Worm (Caenorhabditis elegans) whole organism, young adult: Measurements from ENCODE around the gene hex-3.

Experiments
- B0035.1 ChIP-seq: sonication (generic microtip); optimal IDR thresholded peaks from 2 replicates; lab custom pipeline; 2016; ENCODE audit warnings: missing genetic modification characterization, mild to moderate bottlenecking, missing compliant biosample characterization, missing genotype, missing genetic modification reagents
- D2030.7 ChIP-seq: fragments of 200-800 bp; sonication (Bioruptor generic); IDR thresholded peaks from 2 replicates; pipeline ENCODE4 v1.3.6; 2022; ENCODE audit warnings: missing genetic modification reagents, missing genetic modification characterization, missing compliant biosample characterization
- F37B4.10 ChIP-seq: fragments of 200-800 bp; sonication (Bioruptor generic); IDR thresholded peaks from 2 replicates; pipeline ENCODE4 v1.3.6; 2022; ENCODE audit warnings: missing genetic modification characterization, missing compliant biosample characterization
- F57A8.1 ChIP-seq: fragments of 200-800 bp; sonication (Bioruptor generic); optimal IDR thresholded peaks from 2 replicates; lab custom pipeline; 2018; ENCODE audit warnings: mild to moderate bottlenecking, missing genetic modification characterization, moderate library complexity, missing compliant biosample characterization
- T07F8.4 ChIP-seq: sonication (generic microtip); optimal IDR thresholded peaks from 2 replicates; lab custom pipeline; 2016; ENCODE audit warnings: mild to moderate bottlenecking, missing genetic modification characterization, moderate library complexity, missing compliant biosample characterization
- Y79H2A.3 ChIP-seq: fragments of 200-800 bp; sonication (Bioruptor generic); conservative IDR thresholded peaks from 2 replicates; pipeline ENCODE4 v1.3.6; 2022; ENCODE audit warnings: missing genetic modification reagents, missing genetic modification characterization, missing compliant biosample characterization
- akir-1 ChIP-seq: fragments of 200-800 bp; sonication (Bioruptor generic); optimal IDR thresholded peaks from 2 replicates; lab custom pipeline; 2018; ENCODE audit warnings: mild to moderate bottlenecking, missing genetic modification characterization, moderate library complexity, missing compliant biosample characterization
- aptf-2 ChIP-seq: fragments of 200-800 bp; sonication (Bioruptor generic); conservative IDR thresholded peaks from 2 replicates; pipeline ENCODE4 v1.3.6; 2022; ENCODE audit warnings: missing genetic modification reagents, missing genetic modification characterization, missing compliant biosample characterization
- attf-3 ChIP-seq: fragments of 200-800 bp; sonication (Bioruptor generic); conservative IDR thresholded peaks from 2 replicates; pipeline ENCODE4 v1.3.6; 2022; ENCODE audit warnings: missing genetic modification reagents, missing genetic modification characterization, missing compliant biosample characterization
- bed-1 ChIP-seq: fragments of 200-800 bp; sonication (Bioruptor generic); IDR thresholded peaks from 2 replicates; pipeline ENCODE4 v1.3.6; 2022; ENCODE audit warnings: missing genetic modification reagents, missing genetic modification characterization, missing compliant biosample characterization
- cebp-1 ChIP-seq, 2 experiments: fragments of 200-800 bp in 1 of 2; sonication (Bioruptor generic) in 1 of 2; sonication (generic microtip) in 1 of 2; IDR thresholded peaks in 1 of 2; optimal IDR thresholded peaks in 1 of 2; 2 replicates each; pipeline versions ENCODE4 v1.3.6 to Lab custom; 2017 to 2022; ENCODE audit warnings: missing compliant biosample characterization in 2 of 2, missing genetic modification characterization in 2 of 2, mild to moderate bottlenecking in 1 of 2, missing genetic modification reagents in 1 of 2, moderate library complexity in 1 of 2
- cebp-2 ChIP-seq: fragments of 200-800 bp; sonication (Bioruptor generic); IDR thresholded peaks from 2 replicates; pipeline ENCODE4 v1.3.6; 2022; ENCODE audit warnings: missing genetic modification characterization, missing compliant biosample characterization
- ceh-100 ChIP-seq: fragments of 200-800 bp; sonication (Bioruptor generic); IDR thresholded peaks from 2 replicates; pipeline ENCODE4 v1.3.6; 2022; ENCODE audit warnings: missing genetic modification reagents, missing genetic modification characterization, missing compliant biosample characterization
- ceh-27 ChIP-seq: fragments of 200-800 bp; sonication (Bioruptor generic); optimal IDR thresholded peaks from 2 replicates; lab custom pipeline; 2018; ENCODE audit warnings: mild to moderate bottlenecking, missing genetic modification characterization, moderate library complexity, missing compliant biosample characterization
- chd-7 ChIP-seq: sonication (generic microtip); optimal IDR thresholded peaks from 2 replicates; lab custom pipeline; 2016; ENCODE audit warnings: mild to moderate bottlenecking, missing genetic modification characterization, moderate library complexity, missing compliant biosample characterization
- die-1 ChIP-seq: sonication (generic microtip); optimal IDR thresholded peaks from 2 replicates; lab custom pipeline; 2016; ENCODE audit warnings: missing genotype, mild to moderate bottlenecking, missing genetic modification characterization, missing compliant biosample characterization
- efl-1 ChIP-seq: fragments of 150-350 bp; optimal IDR thresholded peaks from 2 replicates; lab custom pipeline; 2014; ENCODE audit warnings: missing biosample characterization, missing genetic modification reagents, missing genetic modification characterization
- egrh-3 ChIP-seq: fragments of 200-800 bp; sonication (Bioruptor generic); IDR thresholded peaks from 2 replicates; pipeline ENCODE4 v1.3.6; 2022; ENCODE audit warnings: missing genetic modification reagents, missing genetic modification characterization, missing compliant biosample characterization
- gei-17 ChIP-seq: fragments of 200-800 bp; sonication (Bioruptor generic); optimal IDR thresholded peaks from 2 replicates; lab custom pipeline; 2018; ENCODE audit warnings: mild to moderate bottlenecking, missing genetic modification characterization, missing compliant biosample characterization
- hrde-1 ChIP-seq: sonication (generic microtip); optimal IDR thresholded peaks from 2 replicates; lab custom pipeline; 2016; ENCODE audit warnings: missing genetic modification characterization, mild to moderate bottlenecking, missing compliant biosample characterization, moderate library complexity, missing genotype, missing genetic modification reagents, borderline replicate concordance
- hsf-1 ChIP-seq: fragments of 200-800 bp; sonication (Bioruptor generic); IDR thresholded peaks from 2 replicates; pipeline ENCODE4 v1.3.6; 2022; ENCODE audit warnings: missing genetic modification reagents, missing genetic modification characterization, missing compliant biosample characterization
- let-607 ChIP-seq, 2 experiments: fragments of 200-800 bp in 1 of 2; sonication (Bioruptor generic) in 1 of 2; sonication (generic microtip) in 1 of 2; optimal IDR thresholded peaks; 2 replicates each; lab custom pipeline; 2016 to 2018; ENCODE audit warnings: mild to moderate bottlenecking in 2 of 2, missing compliant biosample characterization in 2 of 2, missing genetic modification characterization in 2 of 2, moderate library complexity in 2 of 2, missing genotype in 1 of 2
- lin-26 ChIP-seq: fragments of 200-800 bp; sonication (Bioruptor generic); IDR thresholded peaks from 2 replicates; pipeline ENCODE4 v1.3.6; 2022; ENCODE audit warnings: missing genetic modification reagents, missing genetic modification characterization, missing compliant biosample characterization
- madf-8 ChIP-seq: fragments of 200-800 bp; sonication (Bioruptor generic); conservative IDR thresholded peaks from 2 replicates; pipeline ENCODE4 v1.3.6; 2022; ENCODE audit warnings: missing genetic modification reagents, missing genetic modification characterization, missing compliant biosample characterization
- nhr-120 ChIP-seq: fragments of 200-800 bp; sonication (Bioruptor generic); IDR thresholded peaks from 2 replicates; pipeline ENCODE4 v1.3.6; 2022; ENCODE audit warnings: missing genetic modification characterization, missing compliant biosample characterization
- nhr-80 ChIP-seq: sonication (generic microtip); optimal IDR thresholded peaks from 2 replicates; lab custom pipeline; 2016; ENCODE audit warnings: missing genetic modification characterization, missing compliant biosample characterization
- nhr-90 ChIP-seq: sonication (generic microtip); optimal IDR thresholded peaks from 2 replicates; lab custom pipeline; 2016; ENCODE audit warnings: missing genotype, mild to moderate bottlenecking, missing genetic modification characterization, missing compliant biosample characterization
- rec-8 ChIP-seq, 2 experiments: sonication (generic microtip); optimal IDR thresholded peaks; 2 replicates each; lab custom pipeline; 2016; ENCODE audit warnings: mild to moderate bottlenecking in 2 of 2, missing genetic modification characterization in 2 of 2, missing genetic modification reagents in 2 of 2, missing genotype in 2 of 2, missing biosample characterization in 1 of 2, missing compliant biosample characterization in 1 of 2, moderate library complexity in 1 of 2
- rpc-1 ChIP-seq, 2 experiments: fragments of 150-350 bp in 1 of 2; sonication (generic microtip) in 1 of 2; optimal IDR thresholded peaks; 2 replicates each; lab custom pipeline; 2014 to 2018; ENCODE audit warnings: missing biosample characterization in 1 of 2, missing genetic modification characterization in 1 of 2, missing genetic modification reagents in 1 of 2, missing genotype in 1 of 2
- sea-2 ChIP-seq: fragments of 200-800 bp; sonication (Bioruptor generic); IDR thresholded peaks from 2 replicates; pipeline ENCODE4 v1.3.6; 2022; ENCODE audit warnings: missing genetic modification characterization, missing compliant biosample characterization
- snpc-1.1 ChIP-seq: sonication (generic microtip); optimal IDR thresholded peaks from 2 replicates; lab custom pipeline; 2017; ENCODE audit warnings: missing genetic modification characterization, mild to moderate bottlenecking, missing compliant biosample characterization, antibody characterized with exemption, moderate library complexity, missing genotype, missing genetic modification reagents; ENCODE audit not compliant: insufficient read depth
- snpc-1.3 ChIP-seq: sonication (generic microtip); optimal IDR thresholded peaks from 2 replicates; lab custom pipeline; 2017; ENCODE audit warnings: missing genetic modification characterization, mild to moderate bottlenecking, missing compliant biosample characterization, antibody characterized with exemption, moderate library complexity, missing genotype, missing genetic modification reagents; ENCODE audit not compliant: insufficient read depth
- snpc-4 ChIP-seq, 5 experiments: fragments of 150-350 bp in 1 of 5; sonication (generic microtip) in 4 of 5; optimal IDR thresholded peaks; 2 replicates each; lab custom pipeline; 2014 to 2018; ENCODE audit warnings: missing genetic modification characterization in 5 of 5, missing biosample characterization in 3 of 5, antibody characterized with exemption in 2 of 5, mild to moderate bottlenecking in 2 of 5, missing compliant biosample characterization in 2 of 5, missing genotype in 2 of 5, moderate library complexity in 2 of 5, missing genetic modification reagents in 1 of 5
- tbp1 ChIP-seq: fragments of 200-800 bp; sonication (Bioruptor generic); optimal IDR thresholded peaks from 2 replicates; lab custom pipeline; 2018; ENCODE audit warnings: mild to moderate bottlenecking, missing genetic modification characterization, missing compliant biosample characterization
- tbx-9 ChIP-seq: sonication (generic microtip); optimal IDR thresholded peaks from 2 replicates; lab custom pipeline; 2016; ENCODE audit warnings: borderline replicate concordance, missing genetic modification characterization, inconsistent platforms, missing compliant biosample characterization
- tlf-1 ChIP-seq: fragments of 200-800 bp; sonication (Bioruptor generic); optimal IDR thresholded peaks from 2 replicates; lab custom pipeline; 2018; ENCODE audit warnings: mild to moderate bottlenecking, missing genetic modification characterization, missing compliant biosample characterization
- unc-130 ChIP-seq: sonication (generic microtip); optimal IDR thresholded peaks from 2 replicates; lab custom pipeline; 2016; ENCODE audit warnings: missing genetic modification reagents, missing genetic modification characterization, missing compliant biosample characterization
- xnd-1 ChIP-seq: sonication (generic microtip); optimal IDR thresholded peaks from 2 replicates; lab custom pipeline; 2016; ENCODE audit warnings: missing genotype, missing genetic modification reagents, missing genetic modification characterization, missing compliant biosample characterization
- zim-3 ChIP-seq: sonication (generic microtip); optimal IDR thresholded peaks from 2 replicates; lab custom pipeline; 2017; ENCODE audit warnings: mild to moderate bottlenecking, missing genetic modification characterization, moderate library complexity, missing compliant biosample characterization
- ztf-22 ChIP-seq: fragments of 200-800 bp; sonication (Bioruptor generic); optimal IDR thresholded peaks from 2 replicates; lab custom pipeline; 2018; ENCODE audit warnings: mild to moderate bottlenecking, missing genetic modification characterization, moderate library complexity, missing compliant biosample characterization
- ztf-26 ChIP-seq: sonication (generic microtip); optimal IDR thresholded peaks from 2 replicates; lab custom pipeline; 2017; ENCODE audit warnings: missing genetic modification characterization, missing compliant biosample characterization
- ztf-6 ChIP-seq: fragments of 200-800 bp; sonication (Bioruptor generic); IDR thresholded peaks from 2 replicates; pipeline ENCODE4 v1.3.6; 2022; ENCODE audit warnings: missing genetic modification reagents, missing genetic modification characterization, missing compliant biosample characterization

hex-3 gene

DNA sequence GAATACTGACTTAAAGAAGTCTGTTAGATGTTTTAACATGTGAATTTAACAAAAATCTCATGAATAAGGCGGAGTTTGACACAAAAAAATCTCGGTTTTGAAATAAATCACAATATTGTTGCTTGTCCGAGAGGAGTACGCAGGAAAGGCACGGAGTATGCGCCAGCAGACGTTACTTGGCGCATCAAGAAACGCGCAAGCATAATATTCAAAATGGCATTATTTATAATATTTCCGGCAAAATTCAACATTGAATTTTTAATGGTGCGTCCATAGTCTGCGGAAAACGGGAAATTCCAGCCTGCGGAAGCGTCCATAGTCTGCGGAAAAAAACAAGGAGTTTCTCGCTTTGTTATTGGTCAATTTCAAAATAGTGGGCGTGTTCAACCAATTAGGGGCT lies 4.1 kb upstream of the hex-3 start, which contains the start of gene pde-12 (continued):
- TF ChIP-seq xnd-1 (tag; lab: Kevin White, UChicago) (peak; percentile 31), ztf-22 (GFP tag; lab: Kevin White, UChicago) (no peak), gei-17 (GFP tag; lab: Kevin White, UChicago) (no peak), rec-8 (tag; optimal IDR thresholded peaks at IDR 0.05; lab: Kevin White, UChicago) (no peak), ceh-100 (GFP tag; lab: Robert Waterston, UW) (peak; percentile 82), nhr-120 (GFP tag; lab: Robert Waterston, UW) (no peak), tbp1 (GFP tag; lab: Kevin White, UChicago) (peak; percentile 52), B0035.1 (tag; lab: Kevin White, UChicago) (no peak), lin-26 (GFP tag; lab: Robert Waterston, UW) (no peak), chd-7 (tag; lab: Kevin White, UChicago) (no peak), rpc-1 (optimal IDR thresholded peaks at IDR 0.05; lab: Kevin White, UChicago) (no peak), rpc-1 (tag; optimal IDR thresholded peaks at IDR 0.05; lab: Kevin White, UChicago) (no peak), T07F8.4 (no peak), snpc-4 (GFP tag; optimal IDR thresholded peaks at IDR 0.05; lab: Kevin White, UChicago) (no peak), snpc-4 (tag; optimal IDR thresholded peaks at IDR 0.05; lab: Kevin White, UChicago) (peak in 3 of 4 experiments; percentile 44 to 55 (median 55)), sea-2 (GFP tag; lab: Robert Waterston, UW) (no peak), let-607 (tag; optimal IDR thresholded peaks at IDR 0.05; lab: Kevin White, UChicago) (peak in 1 of 2 experiments; percentile 39), F37B4.10 (GFP tag; lab: Robert Waterston, UW) (no peak), tbx-9 (tag; lab: Kevin White, UChicago) (no peak), snpc-1.1 (tag; lab: Kevin White, UChicago) (no peak), madf-8 (GFP tag; lab: Robert Waterston, UW) (peak; percentile 42), hsf-1 (peak; percentile 63; the same call in 1 of the 2 replicates), ztf-6 (GFP tag; lab: Robert Waterston, UW) (no peak), cebp-1 (GFP tag; IDR thresholded peaks at IDR 0.05; lab: Robert Waterston, UW) (no peak), cebp-1 (tag; optimal IDR thresholded peaks at IDR 0.05; lab: Kevin White, UChicago) (peak; percentile 77), nhr-80 (tag; lab: Kevin White, UChicago) (peak; percentile 2), hrde-1 (tag; lab: Kevin White, UChicago) (no peak), zim-3 (tag; lab: Kevin White, UChicago) (no peak), snpc-1.3 (tag; lab: Kevin White, UChicago) (peak; percentile 25), efl-1 (peak; percentile 19), Y79H2A.3 (GFP tag; lab: Robert Waterston, UW) (no peak)
- TF ChIP-seq, all 124 proteins: peak for 34

DNA sequence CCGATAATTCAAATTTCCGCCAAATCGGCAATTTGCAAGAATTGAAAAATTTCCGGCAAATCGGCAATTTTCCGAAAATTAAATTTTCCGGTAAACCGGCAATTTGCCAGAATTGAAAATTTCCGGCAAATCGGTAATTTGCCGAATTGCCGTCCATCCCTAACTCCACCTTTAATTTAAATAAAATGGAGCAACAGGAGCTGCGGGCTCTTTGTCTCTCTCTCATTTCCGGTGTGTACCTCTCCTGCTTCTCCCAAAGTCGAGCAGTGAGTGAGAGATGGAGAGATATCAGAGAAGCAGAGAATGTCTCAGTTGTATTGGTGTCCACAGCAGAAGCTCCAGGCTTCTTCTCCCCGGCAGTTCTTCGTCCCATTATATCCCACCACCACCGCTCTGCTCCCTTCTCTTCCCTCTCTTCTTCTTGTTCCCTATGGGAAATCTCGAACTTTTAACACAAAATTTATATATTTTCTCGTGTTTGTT lies 6.4 kb downstream of the hex-3 start, which contains the start of gene Y39A1C.1:
TSS of gene Y39A1C.1 (plus strand) at position 51 of the 483 bp plus-strand sequence.
- TF ChIP-seq F57A8.1 (GFP tag; lab: Kevin White, UChicago) = no peak

DNA sequence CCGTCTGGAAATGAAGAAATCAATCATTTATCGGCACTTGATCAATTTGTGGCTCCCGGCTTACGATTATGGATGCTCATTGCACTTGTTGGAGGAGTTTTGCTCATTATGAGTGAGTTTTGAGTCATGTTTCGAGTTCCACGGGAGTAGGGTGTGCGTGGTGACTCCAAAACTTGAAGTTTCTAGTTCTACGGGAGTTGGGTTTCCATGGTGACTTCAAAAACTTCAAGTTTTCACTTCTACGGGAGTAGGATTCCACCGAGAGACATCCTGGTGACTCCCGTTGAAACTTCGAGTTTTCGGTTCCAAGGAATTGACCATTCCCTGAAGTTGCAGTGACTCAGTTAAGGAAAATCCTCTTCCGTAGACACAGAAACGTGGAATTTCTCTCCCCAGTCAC lies 7.8 kb downstream of the hex-3 start:
- TF ChIP-seq unc-130 (GFP tag; lab: Kevin White, UChicago) (peak; percentile 48), nhr-90 (tag; lab: Kevin White, UChicago) (no peak), akir-1 (peak; percentile 77), ceh-100 (GFP tag; lab: Robert Waterston, UW) (peak; percentile 87), die-1 (tag; lab: Kevin White, UChicago) (no peak), tlf-1 (GFP tag; lab: Kevin White, UChicago) (no peak), D2030.7 (GFP tag; lab: Robert Waterston, UW) (peak; percentile 27; the same call in 1 of the 2 replicates), sea-2 (GFP tag; lab: Robert Waterston, UW) (no peak), lin-26 (GFP tag; lab: Robert Waterston, UW) (no peak), cebp-2 (0 out of 2 replicates have a peak, but pooled peaks have one; percentile 28), aptf-2 (peak; percentile 63; the same call in 1 of the 2 replicates), egrh-3 (GFP tag; lab: Robert Waterston, UW) (no peak), bed-1 (no peak), ceh-27 (GFP tag; lab: Kevin White, UChicago) (peak; percentile 63), ztf-26 (tag; lab: Kevin White, UChicago) (no peak), attf-3 (0 out of 2 replicates have a peak, but pooled peaks have one; percentile 12)
